Worm (Caenorhabditis elegans) whole organism, L4 larva: ENCODE data around the gene tsp-21.

ENCODE experiments used
- F10B5.3 ChIP-seq: sonication (generic microtip); optimal IDR thresholded peaks from 2 replicates; lab custom pipeline; 2016; ENCODE audit warnings: mild to moderate bottlenecking, missing genetic modification characterization, missing compliant biosample characterization
- F37D6.2 ChIP-seq: sonication (generic microtip); optimal IDR thresholded peaks from 2 replicates; lab custom pipeline; 2016; ENCODE audit warnings: mild to moderate bottlenecking, missing genetic modification characterization, missing compliant biosample characterization
- F44E2.7 ChIP-seq: fragments of 200-800 bp; sonication (Bioruptor generic); IDR thresholded peaks from 2 replicates; pipeline ENCODE4 v2.1.2; 2022; ENCODE audit warnings: missing genetic modification characterization, missing compliant biosample characterization
- T26A8.4 ChIP-seq: fragments of 200-800 bp; sonication (Bioruptor generic); IDR thresholded peaks from 2 replicates; pipeline ENCODE4 v1.3.6; 2022; ENCODE audit warnings: missing genetic modification characterization, missing compliant biosample characterization
- aha-1 ChIP-seq: fragments of 150-350 bp; peaks from one replicate; lab custom pipeline; 2014; ENCODE audit warnings: missing biosample characterization, missing genetic modification characterization
- aly-2 ChIP-seq: sonication (generic microtip); optimal IDR thresholded peaks from 2 replicates; lab custom pipeline; 2018; ENCODE audit warnings: missing biosample characterization, missing genetic modification characterization
- arid-1 ChIP-seq: fragments of 200-800 bp; sonication (Bioruptor generic); conservative IDR thresholded peaks from 2 replicates; pipeline ENCODE4 v1.3.6; 2022; ENCODE audit warnings: missing genetic modification reagents, missing genetic modification characterization, missing compliant biosample characterization
- ceh-28 ChIP-seq: fragments of 150-350 bp; optimal IDR thresholded peaks from 2 replicates; lab custom pipeline; 2014; ENCODE audit warnings: missing biosample characterization, missing genetic modification reagents, missing genetic modification characterization
- ceh-32 ChIP-seq: sonication (generic microtip); optimal IDR thresholded peaks from 2 replicates; lab custom pipeline; 2016; ENCODE audit warnings: mild to moderate bottlenecking, missing genetic modification characterization, missing compliant biosample characterization; ENCODE audit not compliant: poor library complexity
- ceh-44 ChIP-seq: fragments of 200-800 bp; sonication (Bioruptor generic); IDR thresholded peaks from 2 replicates; pipeline ENCODE4 v1.3.6; 2022; ENCODE audit warnings: missing genetic modification reagents, missing genetic modification characterization, missing compliant biosample characterization
- ces-1 ChIP-seq: fragments of 150-350 bp; sonication (generic microtip); optimal IDR thresholded peaks from 4 replicates; lab custom pipeline; 2014; ENCODE audit warnings: missing biosample characterization, missing genetic modification reagents, missing genetic modification characterization
- daf-16 ChIP-seq, 3 experiments: sonication (generic microtip); optimal IDR thresholded peaks; 2 replicates each; lab custom pipeline; 2016 to 2017; ENCODE audit warnings: missing genetic modification characterization in 3 of 3, missing genetic modification reagents in 3 of 3, mild to moderate bottlenecking in 2 of 3, missing compliant biosample characterization in 2 of 3, missing biosample characterization in 1 of 3, moderate library complexity in 1 of 3
- dmd-6 ChIP-seq: fragments of 200-800 bp; sonication (Bioruptor generic); IDR thresholded peaks from 2 replicates; pipeline ENCODE4 v1.3.6; 2022; ENCODE audit warnings: missing genetic modification reagents, missing genetic modification characterization, missing compliant biosample characterization
- duxl-1 ChIP-seq: sonication (generic microtip); optimal IDR thresholded peaks from 2 replicates; lab custom pipeline; 2016; ENCODE audit warnings: mild to moderate bottlenecking, missing genetic modification characterization, moderate library complexity, missing compliant biosample characterization; ENCODE audit not compliant: poor library complexity
- dve-1 ChIP-seq: sonication (generic microtip); optimal IDR thresholded peaks from 2 replicates; lab custom pipeline; 2017; ENCODE audit warnings: antibody characterized with exemption, mild to moderate bottlenecking, missing genetic modification characterization, missing compliant biosample characterization; ENCODE audit not compliant: insufficient read depth
- fkh-10 ChIP-seq: fragments of 150-350 bp; optimal IDR thresholded peaks from 2 replicates; lab custom pipeline; 2014; ENCODE audit warnings: missing biosample characterization, missing genetic modification reagents, missing genetic modification characterization
- gei-8 ChIP-seq: fragments of 200-800 bp; sonication (Bioruptor generic); optimal IDR thresholded peaks from 2 replicates; lab custom pipeline; 2018; ENCODE audit warnings: mild to moderate bottlenecking, missing genetic modification characterization, missing compliant biosample characterization
- hlh-11 ChIP-seq: fragments of 200-800 bp; sonication (Bioruptor generic); optimal IDR thresholded peaks from 2 replicates; lab custom pipeline; 2018; ENCODE audit warnings: mild to moderate bottlenecking, missing genetic modification characterization, missing compliant biosample characterization
- hlh-30 ChIP-seq: sonication (generic microtip); optimal IDR thresholded peaks from 2 replicates; lab custom pipeline; 2017; ENCODE audit warnings: antibody characterized with exemption, mild to moderate bottlenecking, missing genetic modification characterization, missing compliant biosample characterization; ENCODE audit not compliant: insufficient read depth
- jun-1 ChIP-seq: fragments of 150-350 bp; optimal IDR thresholded peaks from 2 replicates; lab custom pipeline; 2014; ENCODE audit warnings: missing biosample characterization, missing genetic modification reagents, missing genetic modification characterization
- lin-38 ChIP-seq: fragments of 200-800 bp; sonication (Bioruptor generic); IDR thresholded peaks from 2 replicates; pipeline ENCODE4 v1.3.6; 2022; ENCODE audit warnings: missing genetic modification reagents, missing genetic modification characterization, missing compliant biosample characterization
- lin-39 ChIP-seq: fragments of 150-350 bp; optimal IDR thresholded peaks from 2 replicates; lab custom pipeline; 2014; ENCODE audit warnings: missing biosample characterization, missing genetic modification reagents, missing genetic modification characterization
- madf-5 ChIP-seq, 2 experiments: fragments of 200-800 bp; sonication (Bioruptor generic); IDR thresholded peaks; 2 replicates each; pipeline ENCODE4 v1.3.6; 2022; ENCODE audit warnings: missing compliant biosample characterization in 2 of 2, missing genetic modification characterization in 2 of 2
- mdt-29 ChIP-seq: fragments of 200-800 bp; sonication (Bioruptor generic); IDR thresholded peaks from 2 replicates; pipeline ENCODE4 v1.3.6; 2022; ENCODE audit warnings: missing genetic modification reagents, missing genetic modification characterization, missing compliant biosample characterization
- mep-1 ChIP-seq: fragments of 150-350 bp; sonication (generic microtip); optimal IDR thresholded peaks from 3 replicates; lab custom pipeline; 2014; ENCODE audit warnings: missing biosample characterization, missing genetic modification characterization
- mxl-3 ChIP-seq: fragments of 200-800 bp; sonication (Bioruptor generic); optimal IDR thresholded peaks from 2 replicates; lab custom pipeline; 2018; ENCODE audit warnings: mild to moderate bottlenecking, missing genetic modification characterization, missing compliant biosample characterization
- nhr-102 ChIP-seq: sonication (generic microtip); optimal IDR thresholded peaks from 2 replicates; lab custom pipeline; 2016; ENCODE audit warnings: mild to moderate bottlenecking, missing genetic modification characterization, moderate library complexity, missing compliant biosample characterization
- nhr-6 ChIP-seq: fragments of 150-350 bp; optimal IDR thresholded peaks from 2 replicates; lab custom pipeline; 2014; ENCODE audit warnings: missing biosample characterization, missing genetic modification characterization
- nhr-77 ChIP-seq: fragments of 150-350 bp; optimal IDR thresholded peaks from 2 replicates; lab custom pipeline; 2014; ENCODE audit warnings: missing biosample characterization, missing genetic modification characterization
- pha-4 ChIP-seq, 2 experiments: fragments of 150-350 bp in 1 of 2; fragments of 200-800 bp in 1 of 2; sonication (Bioruptor generic) in 1 of 2; IDR thresholded peaks in 1 of 2; optimal IDR thresholded peaks in 1 of 2; 2 replicates each; pipeline versions ENCODE4 v1.3.6 to Lab custom; 2014 to 2022; ENCODE audit warnings: missing genetic modification characterization in 2 of 2, missing genetic modification reagents in 2 of 2, missing biosample characterization in 1 of 2, missing compliant biosample characterization in 1 of 2
- pqm-1 ChIP-seq: sonication (generic microtip); optimal IDR thresholded peaks from 2 replicates; lab custom pipeline; 2017; ENCODE audit warnings: missing biosample characterization, missing genetic modification characterization
- saeg-2 ChIP-seq: fragments of 200-800 bp; sonication (Bioruptor generic); IDR thresholded peaks from 2 replicates; pipeline ENCODE4 v1.3.6; 2022; ENCODE audit warnings: missing genetic modification reagents, missing genetic modification characterization, missing compliant biosample characterization
- snpc-4 ChIP-seq: fragments of 150-350 bp; optimal IDR thresholded peaks from 2 replicates; lab custom pipeline; 2014; ENCODE audit warnings: missing biosample characterization, missing genetic modification characterization
- spr-1 ChIP-seq: sonication (generic microtip); optimal IDR thresholded peaks from 2 replicates; lab custom pipeline; 2016; ENCODE audit warnings: mild to moderate bottlenecking, missing genetic modification characterization, missing compliant biosample characterization
- unc-39 ChIP-seq: sonication (generic microtip); optimal IDR thresholded peaks from 2 replicates; lab custom pipeline; 2017; ENCODE audit warnings: missing biosample characterization, missing genetic modification characterization
- vab-7 ChIP-seq: fragments of 200-800 bp; sonication (Bioruptor generic); IDR thresholded peaks from 2 replicates; pipeline ENCODE4 v1.3.6; 2022; ENCODE audit warnings: missing genetic modification reagents, missing genetic modification characterization, missing compliant biosample characterization
- zfp-2 ChIP-seq: sonication (generic microtip); optimal IDR thresholded peaks from 2 replicates; lab custom pipeline; 2016; ENCODE audit warnings: mild to moderate bottlenecking, missing genetic modification characterization, missing compliant biosample characterization

The tsp-21 gene

DNA sequence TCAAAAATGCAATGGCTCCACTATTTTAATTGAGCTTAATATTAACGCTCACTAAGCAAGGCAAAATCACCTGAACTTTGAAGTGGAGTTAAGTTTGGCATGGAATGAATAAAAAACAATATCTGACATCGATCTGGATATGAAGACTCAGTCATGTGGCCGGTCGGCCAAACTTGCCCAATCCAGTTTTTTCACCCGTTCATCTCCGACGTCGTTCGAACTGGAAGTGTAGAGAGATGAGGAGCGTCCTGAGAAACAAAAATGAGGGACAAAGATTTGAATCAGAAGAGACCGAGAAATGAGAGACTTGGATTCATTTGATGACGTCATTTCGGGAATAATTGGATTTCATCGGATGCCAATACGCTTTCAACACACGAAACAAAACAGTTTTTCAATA lies 5.9 kb downstream of the tsp-21 start:
- no peak for TF ChIP-seq mdt-29 (GFP tag; lab: Robert Waterston, UW)
- no peak for TF ChIP-seq lin-39 (tag; lab: Kevin White, UChicago)
- TF ChIP-seq hlh-30 (tag; lab: Kevin White, UChicago), result peak; percentile 11
- no peak for TF ChIP-seq aly-2
- TF ChIP-seq saeg-2, result no peak
- no peak for TF ChIP-seq madf-5 (GFP tag; IDR thresholded peaks at IDR 0.05; lab: Robert Waterston, UW)
- TF ChIP-seq hlh-11 (tag; lab: Kevin White, UChicago), result peak; percentile 29
- no peak for TF ChIP-seq arid-1 (GFP tag; lab: Robert Waterston, UW)
- TF ChIP-seq, all 104 proteins: peak for 2

DNA sequence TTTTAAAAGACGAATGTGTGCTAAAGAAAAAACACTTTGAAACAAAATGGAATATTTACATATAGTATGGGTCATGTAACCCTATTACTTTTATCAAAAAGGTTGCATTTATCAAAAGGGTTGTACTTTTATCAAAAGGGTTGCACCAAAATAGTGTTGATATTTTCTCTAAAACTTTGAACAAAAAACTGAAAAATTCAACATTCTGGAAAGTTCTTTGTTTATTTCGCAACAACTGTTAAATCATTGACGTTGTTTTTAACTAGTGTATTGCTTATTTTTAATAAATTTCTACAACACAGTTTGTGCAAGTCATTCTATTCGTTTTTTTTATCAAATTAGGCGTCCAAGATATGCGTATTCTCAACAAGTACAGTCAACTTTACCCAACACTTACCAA lies 6.4 kb downstream of the tsp-21 start, which contains the start of the genes C17G1.5 and C17G1.14:
Gene C17G1.5 (plus strand): TSS at position 266 of the 400 bp plus-strand sequence.
Gene C17G1.14 (plus strand): TSS at position 277 of the 400 bp plus-strand sequence.
- TF ChIP-seq daf-16 (GFP tag; optimal IDR thresholded peaks at IDR 0.05; lab: Kevin White, UChicago) (no peak), daf-16 (tag; optimal IDR thresholded peaks at IDR 0.05; lab: Kevin White, UChicago) (peak; percentile 68), gei-8 (no peak), zfp-2 (tag; lab: Kevin White, UChicago) (no peak), lin-38 (GFP tag; lab: Robert Waterston, UW) (no peak), hlh-30 (tag; lab: Kevin White, UChicago) (no peak), F44E2.7 (GFP tag; lab: Robert Waterston, UW) (no peak), aha-1 (tag; lab: Kevin White, UChicago) (no peak), T26A8.4 (GFP tag; lab: Robert Waterston, UW) (no peak), fkh-10 (GFP tag; lab: Kevin White, UChicago) (no peak), ces-1 (no peak), ceh-28 (tag; lab: Kevin White, UChicago) (no peak), nhr-102 (tag; lab: Kevin White, UChicago) (no peak), vab-7 (GFP tag; lab: Robert Waterston, UW) (no peak), dve-1 (tag; lab: Kevin White, UChicago) (peak; percentile 8), spr-1 (tag; lab: Kevin White, UChicago) (no peak), mxl-3 (GFP tag; lab: Kevin White, UChicago) (no peak), snpc-4 (no peak), pqm-1 (tag; lab: Kevin White, UChicago) (peak; percentile 9), ceh-44 (GFP tag; lab: Robert Waterston, UW) (no peak), F37D6.2 (tag; lab: Kevin White, UChicago) (no peak), F10B5.3 (tag; lab: Kevin White, UChicago) (no peak), nhr-77 (tag; lab: Kevin White, UChicago) (no peak), jun-1 (no peak), duxl-1 (tag; lab: Kevin White, UChicago) (no peak), aly-2 (no peak)

DNA sequence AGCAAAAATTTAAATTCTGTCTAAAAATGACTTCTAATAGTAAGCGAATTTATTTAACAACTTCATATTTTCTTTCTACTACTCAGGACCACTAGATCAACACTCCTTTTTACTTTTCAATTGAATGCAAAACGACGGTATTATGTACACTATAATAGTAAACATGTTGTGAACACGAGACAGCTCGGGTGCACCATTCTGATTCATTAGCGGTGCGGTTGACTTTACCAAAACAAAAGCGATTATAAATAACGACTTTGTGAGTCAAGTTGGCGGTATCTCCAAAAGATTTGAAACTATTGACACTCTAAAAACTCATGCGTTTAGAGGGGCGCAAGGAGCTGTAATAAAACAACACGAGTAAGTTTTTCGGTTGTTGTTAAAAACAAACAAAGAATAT lies 8.4 kb downstream of the tsp-21 start:
- no peak for TF ChIP-seq unc-39 (tag; lab: Kevin White, UChicago)
- no peak for TF ChIP-seq ceh-32 (tag; lab: Kevin White, UChicago)
- no peak for TF ChIP-seq pha-4 (GFP tag; IDR thresholded peaks at IDR 0.05; lab: Robert Waterston, UW)
- TF ChIP-seq pha-4 (tag; optimal IDR thresholded peaks at IDR 0.05; lab: Kevin White, UChicago), result peak; percentile 82
- TF ChIP-seq daf-16 (GFP tag; optimal IDR thresholded peaks at IDR 0.05; lab: Kevin White, UChicago), result no peak
- peak; percentile 36 for TF ChIP-seq daf-16 (tag; optimal IDR thresholded peaks at IDR 0.05; lab: Kevin White, UChicago)
- peak; percentile 66 for TF ChIP-seq nhr-6 (tag; lab: Kevin White, UChicago)
- TF ChIP-seq mep-1 (tag; lab: Kevin White, UChicago), result no peak
- no peak for TF ChIP-seq dmd-6
